Fruit fly (Drosophila melanogaster): Measurements from ENCODE around the gene CG34428.

- TF ChIP-seq CG34367 (tag; optimal IDR thresholded peaks at IDR 0.05): no peak
- TF ChIP-seq Pif1A (GFP tag; optimal IDR thresholded peaks at IDR 0.05): no peak
- no peak for TF ChIP-seq CG32121 (GFP tag; IDR thresholded peaks at IDR 0.05)
- TF ChIP-seq CG8301 (tag; optimal IDR thresholded peaks at IDR 0.05): peak; percentile 52
- peak; percentile 25 for TF ChIP-seq CG8159 (tag; optimal IDR thresholded peaks at IDR 0.05)
- 0 out of 3 replicates have a peak, but pooled peaks have one; percentile 41 for TF ChIP-seq CG4496 (GFP tag; IDR thresholded peaks at IDR 0.05)
- TF ChIP-seq EcR (GFP tag; optimal IDR thresholded peaks at IDR 0.05): peak; percentile 97
- no peak for TF ChIP-seq CG17806 (tag; optimal IDR thresholded peaks at IDR 0.05)
- no peak for TF ChIP-seq CG13204 (GFP tag; optimal IDR thresholded peaks at IDR 0.05)
- peak; percentile 11 for TF ChIP-seq CG9948 (tag; optimal IDR thresholded peaks at IDR 0.05)
- no peak for TF ChIP-seq CG12605 (GFP tag; IDR thresholded peaks at IDR 0.05)
- TF ChIP-seq D1 (tag; optimal IDR thresholded peaks at IDR 0.05): no peak
- no peak for TF ChIP-seq Snoo (tag; optimal IDR thresholded peaks at IDR 0.05)
- no peak for TF ChIP-seq Pif1B (GFP tag; optimal IDR thresholded peaks at IDR 0.05)
These were observed 29.3 kb upstream of the CG34428 start for dm6 chr3L:13032085-13032914.

Measured in whole organism, pupa.